Fruit fly (Drosophila melanogaster): ENCODE measurements around the gene Bx42.

DNA sequence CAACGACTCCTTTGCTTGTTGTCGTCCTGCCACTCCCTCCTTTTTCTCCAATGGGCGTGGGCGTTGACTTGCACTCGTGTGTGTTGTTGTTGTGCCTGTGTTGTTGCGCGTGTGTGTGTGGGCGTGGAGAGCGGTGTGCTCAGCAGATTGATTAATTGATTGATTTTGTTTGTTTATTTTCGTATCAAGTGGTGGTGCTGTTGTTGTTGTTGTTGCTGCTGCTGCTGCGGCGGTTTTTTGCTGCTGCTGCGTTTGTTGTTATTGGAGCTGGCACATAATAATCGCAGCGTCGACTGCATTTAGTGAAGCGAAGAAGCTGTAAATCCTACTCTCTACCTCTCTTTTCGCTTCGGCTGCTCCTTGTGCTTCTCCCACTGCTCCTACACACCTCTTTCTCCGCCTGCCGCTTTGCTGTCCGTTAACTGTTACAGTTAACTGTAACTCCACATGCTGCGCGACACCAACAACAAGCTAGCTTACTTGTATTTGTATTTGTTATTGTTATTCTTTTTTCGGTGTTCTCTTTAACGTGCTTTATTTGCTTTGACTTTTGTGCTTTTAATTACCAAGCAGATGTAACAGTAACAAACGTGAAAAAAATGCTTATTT is 27.9 kb upstream of the Bx42 start:
- TF ChIP-seq CG15710 (tag; optimal IDR thresholded peaks at IDR 0.05), result no peak
- no peak for TF ChIP-seq Snoo (tag; optimal IDR thresholded peaks at IDR 0.05)

All from whole organism, pupa.